Fruit fly (Drosophila melanogaster): ENCODE measurements around the gene CG43390.
A peak's percentile ranks its signal among the peaks of the same experiment; 100 is the strongest.

DNA sequence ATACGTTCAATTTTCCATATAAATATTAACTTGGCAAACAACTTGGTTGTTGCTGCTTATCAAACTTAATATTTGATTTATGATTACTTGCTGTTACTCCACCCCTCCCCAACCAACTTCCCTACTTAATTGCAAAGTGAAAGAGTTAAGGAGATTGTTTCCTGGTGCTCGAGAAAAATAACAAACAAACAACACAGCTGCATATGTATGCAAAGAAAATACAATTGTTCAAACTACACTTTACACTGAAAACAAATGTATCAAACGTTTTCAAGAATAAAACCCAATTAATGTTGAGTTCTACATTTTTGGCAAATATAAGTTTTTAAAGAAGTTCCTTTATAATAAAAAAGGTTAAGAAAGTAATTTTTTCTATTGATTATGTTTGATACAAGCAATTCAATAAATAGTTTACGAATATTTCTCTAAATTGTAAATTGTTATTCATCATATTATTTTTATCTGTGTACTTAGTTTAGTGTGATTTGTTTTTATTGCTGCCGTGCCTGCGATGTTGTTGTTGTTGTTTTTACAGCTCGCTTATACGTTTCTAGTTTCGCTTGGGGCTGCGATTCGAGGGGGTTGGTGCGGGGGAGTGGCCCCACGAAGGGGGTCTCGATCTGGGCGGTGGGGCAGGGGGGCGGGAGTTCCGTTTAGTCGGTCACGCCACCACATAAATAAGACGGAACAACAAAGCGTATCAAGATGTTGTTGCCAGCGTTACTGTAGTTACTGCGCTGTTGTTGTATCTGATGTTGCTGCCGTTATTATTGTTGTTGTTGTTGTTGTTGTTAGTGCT lies 23.9 kb downstream of the CG43390 start:
- TF ChIP-seq toe (GFP tag; optimal IDR thresholded peaks at IDR 0.05): no peak
- peak; percentile 64 for TF ChIP-seq CG7101 (tag; optimal IDR thresholded peaks at IDR 0.05)
- TF ChIP-seq bab1 (GFP tag; optimal IDR thresholded peaks at IDR 0.05): no peak
- TF ChIP-seq tj (GFP tag; optimal IDR thresholded peaks at IDR 0.05): no peak
- no peak for TF ChIP-seq Mnt (GFP tag; optimal IDR thresholded peaks at IDR 0.05)

All from whole organism, adult.